Worm (Caenorhabditis elegans): ENCODE results near the gene math-9.

- TF ChIP-seq nfya-1 (tag; optimal IDR thresholded peaks at IDR 0.05) (no peak), F13H6.1 (tag; optimal IDR thresholded peaks at IDR 0.05) (no peak), ceh-6 (GFP tag; optimal IDR thresholded peaks at IDR 0.05) (no peak), hlh-8 (tag; optimal IDR thresholded peaks at IDR 0.05) (no peak), elt-2 (tag; optimal IDR thresholded peaks at IDR 0.05) (no peak), Y22D7AL.16 (tag; optimal IDR thresholded peaks at IDR 0.05) (no peak), sox-4 (tag; optimal IDR thresholded peaks at IDR 0.05) (no peak), hlh-30 (tag; optimal IDR thresholded peaks at IDR 0.05; ENCODE audit: insufficient read depth) (no peak), lim-6 (tag; optimal IDR thresholded peaks at IDR 0.05) (no peak), unc-42 (tag; optimal IDR thresholded peaks at IDR 0.05) (no peak), elt-4 (tag; optimal IDR thresholded peaks at IDR 0.05) (no peak), ceh-19 (GFP tag; optimal IDR thresholded peaks at IDR 0.05) (no peak), unc-86 (tag; optimal IDR thresholded peaks at IDR 0.05) (no peak)
Observed at ce11 chrII:1905104-1905503, 14.5 kb upstream of the math-9 start, which contains the start of gene math-22.

Measured in whole organism, late embryonic.